Fruit fly (Drosophila melanogaster): ENCODE results near the gene CG6179.

The CG6179 gene

DNA sequence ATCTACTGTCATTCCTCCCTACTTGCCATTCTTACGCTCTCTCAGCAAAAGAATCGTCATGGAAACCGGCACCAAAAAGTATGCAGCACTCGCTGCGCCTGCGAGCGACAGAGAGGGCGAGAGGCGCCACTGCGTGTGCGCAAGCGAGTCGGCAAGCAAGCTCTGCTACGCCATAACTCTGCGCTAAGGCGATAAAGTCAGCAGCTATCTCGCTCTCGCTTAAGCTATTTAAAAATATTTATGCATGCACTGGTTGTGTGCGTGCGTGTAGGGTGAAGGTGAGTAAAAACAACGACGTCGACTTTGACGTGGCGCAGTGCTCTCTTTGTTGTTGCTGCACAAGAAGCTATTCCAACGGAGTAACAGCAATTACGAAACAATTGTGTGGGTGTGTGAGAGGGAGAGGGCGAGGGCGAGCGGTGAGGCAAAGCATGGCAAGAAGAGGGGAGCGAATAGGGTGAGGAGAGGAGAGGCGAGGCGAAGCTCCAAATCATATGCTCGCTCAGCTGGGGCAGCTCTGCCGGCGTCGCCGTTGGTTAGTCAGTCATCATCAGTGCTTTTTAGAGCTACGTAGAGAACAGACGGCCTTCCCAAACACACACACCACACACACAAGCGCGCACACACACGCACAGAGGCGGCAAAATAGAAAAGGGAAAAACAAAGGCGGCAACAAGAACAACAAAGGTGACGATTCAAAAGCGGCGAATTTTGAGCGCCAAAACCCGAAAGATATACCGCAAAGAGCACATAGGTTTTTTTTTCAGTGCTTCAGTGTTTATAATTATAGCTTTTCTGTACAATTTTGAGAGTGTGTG lies 13.6 kb upstream of the CG6179 start, which contains the start of gene CrebB (continued):
- peak; percentile 81 for TF ChIP-seq BtbVII (GFP tag; optimal IDR thresholded peaks at IDR 0.05)
- no peak for TF ChIP-seq CG14965 (GFP tag; optimal IDR thresholded peaks at IDR 0.05; ENCODE audit: borderline replicate concordance)
- no peak for TF ChIP-seq Dfd (GFP tag; optimal IDR thresholded peaks at IDR 0.05)
- TF ChIP-seq Bteb2 (GFP tag; optimal IDR thresholded peaks at IDR 0.05), result peak; percentile 41
- peak; percentile 10; the same call in 1 of the 2 replicates for TF ChIP-seq MBD-R2 (GFP tag; IDR thresholded peaks at IDR 0.05)
- TF ChIP-seq Jarid2 (GFP tag; optimal IDR thresholded peaks at IDR 0.05), result no peak
- no peak; the same call in 2 of the 3 replicates for TF ChIP-seq knrl (GFP tag; IDR thresholded peaks at IDR 0.05; ENCODE audit: partially characterized antibody)
- peak; percentile 42 for TF ChIP-seq B-H2 (GFP tag; optimal IDR thresholded peaks at IDR 0.05)
- TF ChIP-seq CG10959 (GFP tag; IDR thresholded peaks at IDR 0.05), result no peak
- TF ChIP-seq HLH54F (GFP tag; optimal IDR thresholded peaks at IDR 0.05), result no peak
- peak; percentile 34; the same call in 1 of the 2 replicates for TF ChIP-seq rib (GFP tag; IDR thresholded peaks at IDR 0.05)
- 0 out of 3 replicates have a peak, but pooled peaks have one; percentile 40 for TF ChIP-seq HLH4C (GFP tag; IDR thresholded peaks at IDR 0.05; ENCODE audit: partially characterized antibody)
- peak; percentile 25 for TF ChIP-seq CG17359 (tag; optimal IDR thresholded peaks at IDR 0.05)
- peak; percentile 0 for TF ChIP-seq CG17568 (GFP tag; optimal IDR thresholded peaks at IDR 0.05)
- TF ChIP-seq oc (tag; optimal IDR thresholded peaks at IDR 0.05), result peak; percentile 82
- no peak for TF ChIP-seq CG6654 (GFP tag; optimal IDR thresholded peaks at IDR 0.05)
- no peak for TF ChIP-seq CG10209 (GFP tag; optimal IDR thresholded peaks at IDR 0.05)
- TF ChIP-seq dmrt99B (tag; optimal IDR thresholded peaks at IDR 0.05), result no peak
- TF ChIP-seq Deaf1 (tag; optimal IDR thresholded peaks at IDR 0.05), result peak; percentile 47
- no peak for TF ChIP-seq mld (GFP tag; IDR thresholded peaks at IDR 0.05; ENCODE audit: partially characterized antibody)
- no peak for TF ChIP-seq CG2712 (tag; optimal IDR thresholded peaks at IDR 0.05)
- TF ChIP-seq lbe (GFP tag; optimal IDR thresholded peaks at IDR 0.05), result no peak
- no peak for TF ChIP-seq CG2202 (tag; optimal IDR thresholded peaks at IDR 0.05)
- TF ChIP-seq CG10654 (GFP tag; optimal IDR thresholded peaks at IDR 0.05), result no peak
- TF ChIP-seq CG31365 (tag; optimal IDR thresholded peaks at IDR 0.05), result no peak
- TF ChIP-seq ase (GFP tag; IDR thresholded peaks at IDR 0.05), result no peak
- no peak for TF ChIP-seq CG30020 (tag; optimal IDR thresholded peaks at IDR 0.05)
- TF ChIP-seq al (GFP tag; IDR thresholded peaks at IDR 0.05), result peak; percentile 13; the same call in 1 of the 2 replicates
- TF ChIP-seq mam (GFP tag; optimal IDR thresholded peaks at IDR 0.05), result peak; percentile 44
- TF ChIP-seq Bgb (GFP tag; IDR thresholded peaks at IDR 0.05; ENCODE audit: partially characterized antibody), result no peak
- no peak for TF ChIP-seq danr (GFP tag; IDR thresholded peaks at IDR 0.05)
- peak; percentile 39 for TF ChIP-seq CG7786 (GFP tag; optimal IDR thresholded peaks at IDR 0.05)
- no peak for TF ChIP-seq Oaz (GFP tag; IDR thresholded peaks at IDR 0.05)
- TF ChIP-seq ab (GFP tag; optimal IDR thresholded peaks at IDR 0.05), result no peak
- TF ChIP-seq CG2678 (tag; optimal IDR thresholded peaks at IDR 0.05), result peak; percentile 14
- no peak; the same call in 1 of the 2 replicates for TF ChIP-seq HLH3B (GFP tag; IDR thresholded peaks at IDR 0.05)
- TF ChIP-seq CG4404 (GFP tag; IDR thresholded peaks at IDR 0.05), result no peak
- peak; percentile 32; the same call in 1 of the 3 replicates for TF ChIP-seq so (GFP tag; IDR thresholded peaks at IDR 0.05)
- no peak for TF ChIP-seq CG14667 (GFP tag; IDR thresholded peaks at IDR 0.05)
- TF ChIP-seq Ssrp (tag; optimal IDR thresholded peaks at IDR 0.05), result no peak
- no peak for TF ChIP-seq pan (optimal IDR thresholded peaks at IDR 0.05)
- peak in 1 of 2 experiments; percentile 72 for TF ChIP-seq pan (GFP tag; optimal IDR thresholded peaks at IDR 0.05 in 1 of 2, IDR thresholded peaks at IDR 0.05 in 1 of 2)
- TF ChIP-seq Neu2 (GFP tag; optimal IDR thresholded peaks at IDR 0.05; ENCODE audit: borderline replicate concordance), result no peak
- TF ChIP-seq jing (GFP tag; optimal IDR thresholded peaks at IDR 0.05), result no peak
- TF ChIP-seq hkb (optimal IDR thresholded peaks at IDR 0.05), result no peak
- TF ChIP-seq hkb (GFP tag; IDR thresholded peaks at IDR 0.05), result no peak
- peak; percentile 88 for TF ChIP-seq mirr (GFP tag; optimal IDR thresholded peaks at IDR 0.05)
- TF ChIP-seq Dref (GFP tag; IDR thresholded peaks at IDR 0.05), result no peak
- TF ChIP-seq CG10147 (GFP tag; optimal IDR thresholded peaks at IDR 0.05), result no peak
